Fruit fly (Drosophila melanogaster): ENCODE data around the gene Ziz.

Gene Ziz

DNA sequence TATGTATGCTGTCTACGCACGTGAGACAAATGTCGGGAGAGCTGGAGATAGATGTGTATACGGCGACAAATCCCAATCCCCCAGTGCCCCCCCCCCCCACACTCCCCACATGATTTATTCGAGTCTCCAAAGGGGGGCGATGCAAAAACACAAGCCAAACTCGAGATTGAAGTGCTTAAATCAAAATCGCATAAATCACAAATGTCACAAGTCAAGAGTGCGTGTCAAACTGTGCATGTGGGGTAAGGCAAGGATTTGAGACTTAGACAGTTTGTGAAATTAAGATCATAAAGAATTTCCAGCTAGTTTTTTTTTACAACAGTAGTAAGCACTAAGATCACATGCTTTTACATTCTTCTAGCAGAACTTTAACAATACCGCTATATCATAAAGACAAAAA is 8.4 kb upstream of the Ziz start:
- TF ChIP-seq CG8478 (optimal IDR thresholded peaks at IDR 0.05) (no peak), CTCF (optimal IDR thresholded peaks at IDR 0.05) (no peak)

DNA sequence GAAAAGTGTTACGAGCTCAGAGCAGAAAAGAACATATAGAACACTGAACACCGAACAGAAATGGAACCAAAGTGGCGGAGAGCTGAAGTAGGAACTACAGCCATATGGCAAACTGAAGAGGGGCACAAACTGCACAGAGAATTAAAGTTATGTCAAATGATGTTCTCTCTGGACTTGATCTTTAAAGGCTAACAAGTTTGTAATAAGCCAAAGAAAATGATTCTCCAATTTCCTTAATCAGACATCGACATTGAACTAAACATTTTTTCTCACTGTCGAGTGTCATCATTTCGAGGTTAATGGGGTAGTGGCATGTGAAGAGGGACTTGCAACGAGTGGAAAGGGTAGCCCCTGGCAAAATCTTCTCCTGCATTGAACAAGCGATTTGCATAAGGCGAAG is 7.6 kb upstream of the Ziz start:
- no peak for TF ChIP-seq CG8478 (optimal IDR thresholded peaks at IDR 0.05)
- TF ChIP-seq CTCF (optimal IDR thresholded peaks at IDR 0.05) = no peak

DNA sequence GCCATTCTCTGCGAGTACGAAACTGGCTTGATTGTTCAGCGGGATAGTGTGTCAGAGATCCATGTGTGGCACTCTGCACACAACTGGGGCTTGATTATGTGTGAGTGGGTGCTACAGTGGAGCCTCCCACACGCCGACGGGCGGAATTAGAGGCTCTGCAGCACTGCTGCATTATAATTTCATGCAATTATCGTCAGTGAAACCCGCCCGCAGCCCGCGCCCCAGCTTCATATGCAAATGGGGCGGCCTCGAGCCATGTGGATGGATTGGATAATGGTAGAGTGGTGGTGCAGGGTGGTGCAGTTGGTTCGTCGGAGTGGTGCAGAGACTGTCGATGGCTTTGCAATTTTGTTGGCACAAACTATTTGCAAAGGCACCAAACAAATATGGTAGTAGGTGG is 5.6 kb upstream of the Ziz start:
- TF ChIP-seq CG8478 (optimal IDR thresholded peaks at IDR 0.05) (no peak), CTCF (optimal IDR thresholded peaks at IDR 0.05) (no peak)

DNA sequence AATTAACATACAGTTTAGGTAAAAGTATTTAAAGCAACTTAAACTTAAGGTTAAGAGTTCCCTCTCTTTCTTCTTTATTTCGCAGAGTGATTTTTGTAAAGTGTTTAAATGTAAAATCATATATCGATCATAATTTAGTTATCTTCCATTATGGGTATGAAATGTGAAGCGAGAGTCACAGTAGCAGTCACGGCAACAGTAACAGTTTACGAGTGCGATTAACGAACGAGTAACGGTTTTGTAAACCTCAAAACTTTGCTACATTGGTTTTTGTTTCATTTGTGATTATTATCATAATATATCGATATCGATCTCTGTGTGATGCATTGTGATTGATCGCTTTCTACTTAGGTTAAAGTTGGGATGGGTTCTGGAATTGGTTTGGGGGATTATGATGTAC is 2.1 kb upstream of the Ziz start:
- TF ChIP-seq CTCF (optimal IDR thresholded peaks at IDR 0.05) = no peak

DNA sequence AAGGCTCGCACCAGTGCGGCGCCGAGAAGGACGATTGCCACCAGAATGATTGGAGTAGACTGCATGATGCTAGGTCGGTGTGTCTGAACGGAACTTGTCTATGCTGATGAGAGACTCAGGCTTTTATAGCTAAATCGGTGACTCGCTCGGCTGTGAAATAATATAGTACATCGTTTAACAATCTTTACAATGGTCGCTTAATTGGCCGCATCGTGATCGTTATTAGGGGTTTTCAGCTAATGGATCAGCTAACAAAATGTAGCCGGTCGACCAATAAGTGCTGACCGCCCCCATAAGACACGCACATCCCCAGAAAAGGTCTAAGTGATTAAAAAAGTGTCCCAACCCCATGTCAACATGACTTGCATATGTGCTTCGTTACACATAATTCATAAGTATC is 1.2 kb upstream of the Ziz start, which contains the start of gene Obp28a:
TSS of gene Obp28a (minus strand) at position 101 of the 400 bp plus-strand sequence.
- TF ChIP-seq CTCF (optimal IDR thresholded peaks at IDR 0.05) (no peak), CG8478 (optimal IDR thresholded peaks at IDR 0.05) (no peak)

DNA sequence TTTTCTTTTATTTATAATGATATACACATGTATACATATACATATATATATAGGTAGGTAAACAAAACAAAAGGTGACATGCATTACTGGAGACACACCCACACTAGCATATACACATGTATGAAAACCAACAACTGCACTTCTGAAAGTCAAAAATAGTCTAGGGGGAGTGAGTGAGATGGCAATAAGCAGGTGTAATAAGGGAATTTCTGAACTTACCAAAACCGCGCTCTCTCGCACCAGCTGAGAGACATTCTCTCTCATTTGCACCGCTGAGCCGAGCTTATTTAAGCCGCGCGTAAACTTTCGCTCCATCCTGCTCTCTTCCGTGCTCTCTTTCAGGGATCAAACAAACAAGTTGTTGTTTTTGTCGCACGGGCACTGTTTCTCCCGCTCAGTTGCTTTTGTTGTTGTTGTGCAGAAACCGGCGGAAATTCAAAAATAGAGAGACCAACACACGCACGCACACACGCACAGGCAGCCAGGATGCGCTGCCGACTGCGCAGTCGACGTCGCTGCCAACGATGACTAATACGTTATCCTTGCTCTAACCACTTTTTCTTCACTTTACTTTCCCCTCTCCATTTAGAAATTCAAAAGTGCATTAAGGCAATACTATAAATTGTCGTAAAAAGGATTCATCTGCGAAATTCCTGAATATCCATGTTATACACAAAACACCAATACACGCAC is 667 bp downstream of the Ziz start:
- TF ChIP-seq CTCF (optimal IDR thresholded peaks at IDR 0.05) (no peak), CG8478 (optimal IDR thresholded peaks at IDR 0.05) (no peak)

DNA sequence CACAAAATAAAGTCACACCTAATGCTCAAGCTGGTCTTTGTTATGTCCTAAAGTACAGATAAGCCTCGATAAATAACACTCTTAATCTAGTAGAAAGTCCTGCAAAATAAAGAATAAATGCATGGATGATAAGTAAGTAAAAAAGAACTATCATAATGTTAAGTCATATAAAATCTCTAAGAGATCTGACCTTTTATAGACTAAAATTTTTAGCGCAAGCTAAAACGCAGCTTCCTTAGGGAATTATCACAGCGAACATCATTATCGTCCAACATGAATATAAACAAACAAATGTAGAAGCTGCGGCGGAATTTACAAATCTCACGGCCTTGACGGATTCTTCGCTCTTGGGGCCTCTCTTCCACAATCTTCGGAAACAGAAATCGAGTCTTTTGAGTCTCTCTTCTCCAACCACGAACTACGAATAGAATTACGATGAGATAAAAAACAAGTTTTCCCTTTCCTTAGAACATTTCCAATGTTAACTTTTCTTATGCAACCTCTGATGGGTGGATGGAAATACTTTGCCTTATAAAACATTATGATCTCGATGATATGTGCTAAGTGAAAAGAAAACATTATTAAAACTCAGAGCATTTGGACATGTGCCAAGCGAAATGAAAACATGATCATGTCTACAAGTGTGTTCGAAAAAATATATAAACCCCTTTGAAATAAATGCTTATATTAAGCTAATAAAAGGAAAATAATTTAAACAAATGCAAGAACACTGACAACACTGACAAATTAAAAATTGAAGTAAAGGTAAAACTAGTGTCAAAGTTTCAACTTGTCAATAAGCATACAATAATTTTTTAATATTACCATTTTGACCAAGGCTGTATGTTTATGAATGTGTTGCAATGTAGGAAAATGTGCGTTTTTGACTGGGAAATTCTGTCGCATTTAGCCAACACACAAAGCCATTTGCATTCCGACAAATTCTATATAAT is 1.5 kb downstream of the Ziz start:
- TF ChIP-seq CTCF (optimal IDR thresholded peaks at IDR 0.05) (no peak), CG8478 (optimal IDR thresholded peaks at IDR 0.05) (no peak)

DNA sequence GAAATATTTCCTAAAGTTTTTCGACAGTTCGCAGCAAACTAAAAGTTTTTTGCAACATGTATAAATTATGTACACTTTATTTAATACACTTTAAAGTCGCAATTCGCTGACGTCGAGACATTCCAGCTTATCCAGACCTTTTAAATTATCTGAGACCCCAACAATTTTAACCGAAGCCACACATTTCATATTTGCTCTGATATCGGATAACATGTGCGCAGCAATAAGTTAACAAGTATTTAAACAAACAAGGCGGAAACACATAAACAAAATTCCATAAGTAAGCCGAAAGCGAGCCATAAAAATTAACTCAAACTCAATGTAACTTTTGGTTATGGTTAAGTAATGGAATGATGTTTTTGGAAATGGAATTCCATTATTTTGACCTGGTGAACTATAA is 2.7 kb downstream of the Ziz start:
- TF ChIP-seq CG8478 (optimal IDR thresholded peaks at IDR 0.05) (no peak), CTCF (optimal IDR thresholded peaks at IDR 0.05) (no peak)

DNA sequence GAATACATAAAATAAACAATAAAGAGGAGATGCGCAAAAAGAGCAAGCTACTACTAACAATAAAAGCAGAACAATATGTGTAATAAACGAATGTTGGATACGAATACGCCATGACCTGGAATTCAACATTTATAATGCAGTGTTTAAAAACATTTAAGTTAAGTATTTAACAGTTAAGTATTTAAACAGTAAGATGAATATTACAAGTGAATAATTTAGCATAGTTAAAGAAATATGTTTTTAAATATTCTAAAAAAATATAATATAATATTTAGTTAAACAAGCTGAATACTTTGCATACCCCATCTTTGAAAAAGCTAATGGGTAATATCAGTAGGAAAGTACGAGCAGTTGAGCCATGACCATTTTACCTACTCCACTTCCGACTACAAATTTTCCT is 3.6 kb downstream of the Ziz start:
- TF ChIP-seq CTCF (optimal IDR thresholded peaks at IDR 0.05) (no peak), CG8478 (optimal IDR thresholded peaks at IDR 0.05) (no peak)

DNA sequence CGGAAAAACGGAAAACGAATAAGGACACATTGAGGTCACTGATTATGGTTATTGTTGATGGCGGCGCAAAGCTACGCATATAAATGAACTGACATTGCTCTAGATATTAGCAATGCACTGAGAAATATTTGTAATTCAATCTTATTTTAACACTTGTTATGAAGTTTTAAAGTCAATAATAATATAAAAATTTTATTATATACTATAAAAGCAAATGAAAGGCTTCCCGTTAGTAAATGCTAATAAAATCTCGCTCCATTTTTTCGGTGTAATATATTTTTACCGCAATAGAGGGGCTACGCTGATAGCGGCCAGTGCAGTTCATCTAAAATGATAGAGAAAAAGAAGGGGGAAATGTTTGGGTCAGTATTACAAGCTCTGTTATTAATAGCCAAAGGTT is 4.2 kb downstream of the Ziz start:
- TF ChIP-seq CTCF (optimal IDR thresholded peaks at IDR 0.05) = no peak
- no peak for TF ChIP-seq CG8478 (optimal IDR thresholded peaks at IDR 0.05)

DNA sequence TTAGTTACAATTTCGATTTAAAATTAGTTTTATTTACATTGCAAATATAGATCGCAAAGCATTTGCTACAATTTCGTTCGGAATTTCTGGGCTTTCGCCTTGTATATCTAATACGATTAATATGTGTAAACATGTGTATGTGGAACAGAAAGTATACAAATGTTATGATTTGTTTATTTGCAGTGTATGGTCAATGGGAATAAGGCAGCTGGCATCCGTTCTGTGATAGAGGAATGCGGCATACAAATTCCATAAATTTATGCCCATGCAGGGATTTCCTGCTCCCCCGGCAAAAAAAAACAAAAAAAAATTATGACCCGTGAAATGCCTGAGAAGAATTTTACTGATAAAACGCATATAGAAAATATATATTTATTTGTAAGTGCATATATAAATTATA is 9.9 kb downstream of the Ziz start:
- no peak for TF ChIP-seq CTCF (optimal IDR thresholded peaks at IDR 0.05)
- no peak for TF ChIP-seq CG8478 (optimal IDR thresholded peaks at IDR 0.05)

DNA sequence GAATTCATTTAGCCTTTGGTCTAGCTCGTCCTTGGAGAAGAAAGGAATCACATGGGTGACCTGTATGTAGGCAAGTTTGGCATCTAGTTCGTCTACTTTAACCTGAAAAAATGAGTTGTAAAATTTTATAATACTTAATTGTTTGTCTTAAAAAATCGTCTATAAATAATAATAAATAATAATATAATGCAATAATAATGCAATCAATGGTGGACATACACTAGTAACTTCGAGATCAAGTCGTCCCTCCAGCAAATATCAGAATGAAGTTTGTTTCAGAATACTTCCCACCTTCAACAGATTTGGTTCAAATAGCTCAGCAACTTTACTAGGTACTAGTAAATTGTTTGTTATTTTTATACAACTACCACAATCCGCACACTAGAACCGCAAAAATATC is 21.7 kb downstream of the Ziz start, which contains the start of gene CG6441:
TSS of gene CG6441 (plus strand) at position 301 of the 400 bp plus-strand sequence.
- TF ChIP-seq CG8478 (optimal IDR thresholded peaks at IDR 0.05) = no peak
- no peak for TF ChIP-seq CTCF (optimal IDR thresholded peaks at IDR 0.05)

DNA sequence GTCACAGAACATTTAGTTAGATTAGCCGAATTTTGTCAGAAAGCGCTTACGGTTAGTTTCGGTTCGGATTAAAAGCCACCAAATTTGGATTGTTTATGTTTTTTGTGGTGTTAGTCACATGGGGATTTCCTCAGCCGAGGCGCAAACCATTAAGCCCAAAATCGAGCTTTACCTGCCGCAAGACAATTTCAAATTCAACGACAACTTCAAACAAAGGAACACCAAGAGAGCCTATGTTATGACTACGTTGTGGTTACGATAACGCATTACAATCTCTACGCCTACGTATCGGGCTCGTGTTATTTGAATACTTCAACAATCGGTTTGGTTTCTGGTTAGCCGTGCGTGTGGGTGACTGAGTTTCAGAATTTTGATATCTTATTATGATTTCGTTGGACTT is 22.9 kb downstream of the Ziz start:
- no peak for TF ChIP-seq CG8478 (optimal IDR thresholded peaks at IDR 0.05)
- TF ChIP-seq CTCF (optimal IDR thresholded peaks at IDR 0.05) = no peak

DNA sequence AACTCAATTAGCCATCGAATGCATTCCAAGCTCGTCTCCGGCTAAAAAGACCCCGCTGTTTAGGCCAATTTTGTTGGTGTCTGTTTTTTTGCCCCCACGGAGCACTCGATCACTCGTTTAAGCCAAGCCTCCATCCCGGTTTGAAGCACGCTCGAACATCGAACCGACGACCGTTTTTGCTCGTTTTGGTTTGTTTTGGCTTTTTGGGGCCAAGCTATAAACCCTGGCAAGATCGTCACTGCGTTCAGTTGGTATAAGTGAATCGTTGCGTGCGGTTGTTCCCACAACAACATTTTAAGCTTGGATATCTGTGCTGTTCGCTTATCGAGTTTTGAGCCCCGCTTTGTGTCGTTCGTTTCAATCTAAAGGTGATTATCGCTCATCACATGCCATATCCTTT is 29.8 kb downstream of the Ziz start, which contains the start of gene CG6055:
TSS of gene CG6055 (plus strand) at position 240 of the 400 bp plus-strand sequence.
- TF ChIP-seq CG8478 (optimal IDR thresholded peaks at IDR 0.05) = no peak
- TF ChIP-seq CTCF (optimal IDR thresholded peaks at IDR 0.05) = no peak

DNA sequence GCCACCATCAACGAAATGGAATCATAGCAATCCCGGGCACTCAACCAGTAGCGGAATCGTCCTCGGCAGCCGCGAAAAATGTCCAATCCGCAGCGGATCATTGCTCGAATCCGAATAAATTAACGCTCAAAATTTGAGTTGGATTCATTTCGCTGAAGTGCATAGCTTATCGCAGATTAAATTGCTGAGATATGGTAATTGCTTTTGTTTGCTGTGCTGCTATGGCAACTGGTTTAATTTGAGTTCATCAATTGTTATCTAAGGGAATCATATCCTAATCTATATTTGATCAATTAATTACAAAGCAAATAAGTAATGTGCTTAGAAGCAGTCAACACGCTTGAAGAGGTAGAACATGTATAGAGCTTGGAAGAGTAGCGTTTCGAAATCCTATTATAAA is 34.0 kb downstream of the Ziz start, which contains the start of gene Gr28b:
TSS of gene Gr28b (minus strand) at position 101 of the 400 bp plus-strand sequence.
- TF ChIP-seq CTCF (optimal IDR thresholded peaks at IDR 0.05) (no peak), CG8478 (optimal IDR thresholded peaks at IDR 0.05) (no peak)

DNA sequence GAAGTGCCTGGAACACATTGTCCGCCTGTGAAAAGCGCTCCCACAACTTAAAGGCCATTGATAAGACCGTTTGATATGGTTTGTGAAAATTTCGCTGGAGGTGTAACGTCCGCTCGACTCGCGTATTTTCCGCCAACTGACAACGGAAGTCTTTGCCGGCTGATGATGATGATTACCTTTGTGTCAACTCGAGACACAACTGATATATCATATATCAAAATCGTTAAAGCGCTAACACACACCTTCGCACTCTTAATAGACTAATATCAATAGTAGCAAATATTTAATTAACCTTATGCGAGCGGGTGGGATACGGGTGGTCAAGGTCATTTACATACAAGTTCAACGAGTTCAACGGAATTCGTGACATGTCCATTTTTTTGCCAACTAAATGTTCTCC is 42.0 kb downstream of the Ziz start, which contains the start of gene Gr28a:
TSS of gene Gr28a (minus strand) at position 101 of the 400 bp plus-strand sequence.
- TF ChIP-seq CG8478 (optimal IDR thresholded peaks at IDR 0.05) (no peak), CTCF (optimal IDR thresholded peaks at IDR 0.05) (no peak)

Data from S2 (cell line).